Fruit fly (Drosophila melanogaster) whole organism, larva: ENCODE results near the gene mxc.

Experiments
- noc ChIP-seq: fragments of 200-800 bp; sonication (Bioruptor generic); optimal IDR thresholded peaks from 3 replicates; lab custom pipeline; 2019; ENCODE audit warnings: missing biosample characterization, mild to moderate bottlenecking, missing genetic modification characterization, moderate library complexity

The mxc gene

dm6 chrX:9248040-9248439 is 4.8 kb upstream of the mxc start:
- no peak for TF ChIP-seq noc (tag; lab: Kevin White, UChicago)

dm6 chrX:9247171-9247783 is 4.0 kb upstream of the mxc start, which contains the start of the genes amx and Dsor1:
Gene amx (minus strand): TSS chrX:9247336.
Gene Dsor1 (plus strand): TSS chrX:9247342.
- TF ChIP-seq noc (tag; lab: Kevin White, UChicago), result no peak

dm6 chrX:9236485-9236884 is 6.8 kb downstream of the mxc start, which contains the start of gene Ir8a:
Gene Ir8a (minus strand): TSS chrX:9236585.
- no peak for TF ChIP-seq noc (tag; lab: Kevin White, UChicago)

- TF ChIP-seq noc (tag; lab: Kevin White, UChicago), result no peak
These were observed 11.1 kb downstream of the mxc start, which contains the start of gene CG12121 for dm6 chrX:9232199-9232598. Gene CG12121 (minus strand): TSS chrX:9232378.

dm6 chrX:9226837-9227236 is 16.4 kb downstream of the mxc start, which contains the start of gene Gr8a:
Gene Gr8a (plus strand): TSS chrX:9227137.
- TF ChIP-seq noc (tag; lab: Kevin White, UChicago), result no peak

dm6 chrX:9225137-9225536 is 18.1 kb downstream of the mxc start, which contains the start of gene CG15370:
Gene CG15370 (plus strand): TSS chrX:9225437.
- no peak for TF ChIP-seq noc (tag; lab: Kevin White, UChicago)

- no peak for TF ChIP-seq noc (tag; lab: Kevin White, UChicago)
These were observed 18.8 kb downstream of the mxc start for dm6 chrX:9224423-9224822.

dm6 chrX:9223182-9223581 is 20.1 kb downstream of the mxc start, which contains the start of gene t:
Gene t (minus strand): TSS chrX:9223257.
- TF ChIP-seq noc (tag; lab: Kevin White, UChicago), result peak; percentile 15

dm6 chrX:9220434-9220833 is 22.8 kb downstream of the mxc start:
- TF ChIP-seq noc (tag; lab: Kevin White, UChicago), result no peak

- TF ChIP-seq noc (tag; lab: Kevin White, UChicago), result no peak
These were observed 26.7 kb downstream of the mxc start, which contains the start of gene CG15369 for dm6 chrX:9216572-9216971. Gene CG15369 (plus strand): TSS chrX:9216872.

- TF ChIP-seq noc (tag; lab: Kevin White, UChicago), result no peak
These were observed 27.8 kb downstream of the mxc start, which contains the start of gene CG15368 for dm6 chrX:9215485-9215884. Gene CG15368 (plus strand): TSS chrX:9215785.

- TF ChIP-seq noc (tag; lab: Kevin White, UChicago), result no peak
These were observed 28.7 kb downstream of the mxc start, which contains the start of gene Obp8a for dm6 chrX:9214576-9214975. Gene Obp8a (plus strand): TSS chrX:9214876.

dm6 chrX:9210787-9211186 is 32.5 kb downstream of the mxc start, which contains the start of gene SmydA-9:
Gene SmydA-9 (minus strand): TSS chrX:9210887.
- no peak for TF ChIP-seq noc (tag; lab: Kevin White, UChicago)

dm6 chrX:9201866-9202681 is 41.2 kb downstream of the mxc start:
- TF ChIP-seq noc (tag; lab: Kevin White, UChicago), result peak; percentile 91

dm6 chrX:9201080-9201479 is 42.2 kb downstream of the mxc start:
- no peak for TF ChIP-seq noc (tag; lab: Kevin White, UChicago)

dm6 chrX:9200234-9200633 is 43.0 kb downstream of the mxc start:
- TF ChIP-seq noc (tag; lab: Kevin White, UChicago), result no peak
